Worm (Caenorhabditis elegans) whole organism, L4 larva: ENCODE results near the gene rhgf-1.

ENCODE experiments used
- D1046.2 ChIP-seq: fragments of 200-800 bp; sonication (Bioruptor generic); IDR thresholded peaks from 2 replicates; pipeline ENCODE4 v1.3.6; 2022; ENCODE audit warnings: missing genetic modification characterization, missing compliant biosample characterization
- F49E8.2 ChIP-seq: sonication (generic microtip); optimal IDR thresholded peaks from 2 replicates; lab custom pipeline; 2016; ENCODE audit warnings: missing compliant biosample characterization, mild to moderate bottlenecking, missing genetic modification characterization, borderline replicate concordance
- R02D3.7 ChIP-seq: fragments of 150-350 bp; sonication (generic microtip); optimal IDR thresholded peaks from 3 replicates; lab custom pipeline; 2014; ENCODE audit warnings: missing biosample characterization, missing genetic modification characterization
- Y48G9A.11 ChIP-seq: fragments of 200-800 bp; sonication (Bioruptor generic); IDR thresholded peaks from 2 replicates; pipeline ENCODE4 v1.3.6; 2022; ENCODE audit warnings: missing genetic modification reagents, missing genetic modification characterization, missing compliant biosample characterization
- aha-1 ChIP-seq: fragments of 150-350 bp; peaks from one replicate; lab custom pipeline; 2014; ENCODE audit warnings: missing biosample characterization, missing genetic modification characterization
- ama-1 ChIP-seq: fragments of 150-350 bp; optimal IDR thresholded peaks from 2 replicates; lab custom pipeline; 2014; ENCODE audit warnings: inconsistent platforms, mixed read lengths
- ceh-82 ChIP-seq: sonication (generic microtip); optimal IDR thresholded peaks from 2 replicates; lab custom pipeline; 2017; ENCODE audit warnings: missing biosample characterization, missing genetic modification characterization
- cey-2 ChIP-seq: sonication (generic microtip); optimal IDR thresholded peaks from 3 replicates; lab custom pipeline; 2017; ENCODE audit warnings: missing genetic modification characterization, mild to moderate bottlenecking, missing compliant biosample characterization, antibody characterized with exemption, borderline replicate concordance; ENCODE audit not compliant: insufficient read depth
- ctbp-1 ChIP-seq: fragments of 200-800 bp; sonication (Bioruptor generic); IDR thresholded peaks from 2 replicates; pipeline ENCODE4 v1.3.6; 2022; ENCODE audit warnings: missing genetic modification reagents, missing genetic modification characterization, missing compliant biosample characterization
- daf-8 ChIP-seq: fragments of 200-800 bp; sonication (Bioruptor generic); IDR thresholded peaks from 2 replicates; pipeline ENCODE4 v1.3.6; 2022; ENCODE audit warnings: missing genetic modification characterization, missing compliant biosample characterization
- dmd-6 ChIP-seq: fragments of 200-800 bp; sonication (Bioruptor generic); IDR thresholded peaks from 2 replicates; pipeline ENCODE4 v1.3.6; 2022; ENCODE audit warnings: missing genetic modification reagents, missing genetic modification characterization, missing compliant biosample characterization
- dmd-8 ChIP-seq: fragments of 200-800 bp; sonication (Bioruptor generic); IDR thresholded peaks from 2 replicates; pipeline ENCODE4 v1.3.6; 2022; ENCODE audit warnings: missing genetic modification characterization, missing compliant biosample characterization
- dmd-9 ChIP-seq: fragments of 200-800 bp; sonication (Bioruptor generic); IDR thresholded peaks from 2 replicates; pipeline ENCODE4 v1.3.6; 2022; ENCODE audit warnings: missing genetic modification reagents, missing genetic modification characterization, missing compliant biosample characterization
- dve-1 ChIP-seq: sonication (generic microtip); optimal IDR thresholded peaks from 2 replicates; lab custom pipeline; 2017; ENCODE audit warnings: antibody characterized with exemption, mild to moderate bottlenecking, missing genetic modification characterization, missing compliant biosample characterization; ENCODE audit not compliant: insufficient read depth
- egl-43 ChIP-seq: fragments of 200-800 bp; sonication (Bioruptor generic); IDR thresholded peaks from 2 replicates; pipeline ENCODE4 v1.3.6; 2022; ENCODE audit warnings: missing genetic modification reagents, missing genetic modification characterization, missing compliant biosample characterization
- hif-1 ChIP-seq, 2 experiments: sonication (generic microtip); optimal IDR thresholded peaks; 2 replicates each; lab custom pipeline; 2016 to 2017; ENCODE audit warnings: missing compliant biosample characterization in 2 of 2, missing genetic modification characterization in 2 of 2, missing genetic modification reagents in 2 of 2, missing genotype in 2 of 2, mild to moderate bottlenecking in 1 of 2
- hlh-11 ChIP-seq: fragments of 200-800 bp; sonication (Bioruptor generic); optimal IDR thresholded peaks from 2 replicates; lab custom pipeline; 2018; ENCODE audit warnings: mild to moderate bottlenecking, missing genetic modification characterization, missing compliant biosample characterization
- hlh-30 ChIP-seq: sonication (generic microtip); optimal IDR thresholded peaks from 2 replicates; lab custom pipeline; 2017; ENCODE audit warnings: antibody characterized with exemption, mild to moderate bottlenecking, missing genetic modification characterization, missing compliant biosample characterization; ENCODE audit not compliant: insufficient read depth
- lim-7 ChIP-seq: fragments of 200-800 bp; sonication (Bioruptor generic); IDR thresholded peaks from 2 replicates; pipeline ENCODE4 v1.3.6; 2022; ENCODE audit warnings: missing genetic modification characterization, missing compliant biosample characterization
- lin-1 ChIP-seq: fragments of 200-800 bp; sonication (Bioruptor generic); IDR thresholded peaks from 2 replicates; pipeline ENCODE4 v1.3.6; 2022; ENCODE audit warnings: missing genetic modification reagents, missing genetic modification characterization, missing compliant biosample characterization
- lin-13 ChIP-seq: fragments of 150-350 bp; optimal IDR thresholded peaks from 2 replicates; lab custom pipeline; 2014; ENCODE audit warnings: missing biosample characterization, missing genetic modification reagents, missing genetic modification characterization
- lin-15B ChIP-seq: fragments of 150-350 bp; sonication (generic microtip); optimal IDR thresholded peaks from 3 replicates; lab custom pipeline; 2014; ENCODE audit warnings: missing biosample characterization, missing genetic modification characterization
- lin-38 ChIP-seq: fragments of 200-800 bp; sonication (Bioruptor generic); IDR thresholded peaks from 2 replicates; pipeline ENCODE4 v1.3.6; 2022; ENCODE audit warnings: missing genetic modification reagents, missing genetic modification characterization, missing compliant biosample characterization
- lsy-2 ChIP-seq, 2 experiments: fragments of 150-350 bp in 1 of 2; sonication (generic microtip) in 1 of 2; optimal IDR thresholded peaks; 2 replicates each; lab custom pipeline; 2014 to 2017; ENCODE audit warnings: missing biosample characterization in 2 of 2, missing genetic modification characterization in 2 of 2
- madf-9 ChIP-seq: fragments of 200-800 bp; sonication (Bioruptor generic); conservative IDR thresholded peaks from 2 replicates; pipeline ENCODE4 v1.3.6; 2022; ENCODE audit warnings: missing genetic modification reagents, missing genetic modification characterization, missing compliant biosample characterization
- mdl-1 ChIP-seq, 2 experiments: fragments of 150-350 bp in 1 of 2; sonication (generic microtip) in 1 of 2; optimal IDR thresholded peaks; 2 replicates each; lab custom pipeline; 2014 to 2017; ENCODE audit warnings: missing biosample characterization in 2 of 2, missing genetic modification characterization in 2 of 2
- mdt-29 ChIP-seq: fragments of 200-800 bp; sonication (Bioruptor generic); IDR thresholded peaks from 2 replicates; pipeline ENCODE4 v1.3.6; 2022; ENCODE audit warnings: missing genetic modification reagents, missing genetic modification characterization, missing compliant biosample characterization
- mep-1 ChIP-seq: fragments of 150-350 bp; sonication (generic microtip); optimal IDR thresholded peaks from 3 replicates; lab custom pipeline; 2014; ENCODE audit warnings: missing biosample characterization, missing genetic modification characterization
- nhr-102 ChIP-seq: sonication (generic microtip); optimal IDR thresholded peaks from 2 replicates; lab custom pipeline; 2016; ENCODE audit warnings: mild to moderate bottlenecking, missing genetic modification characterization, moderate library complexity, missing compliant biosample characterization
- nhr-11 ChIP-seq: fragments of 150-350 bp; optimal IDR thresholded peaks from 2 replicates; lab custom pipeline; 2014; ENCODE audit warnings: missing biosample characterization, missing genetic modification characterization
- nhr-25 ChIP-seq: sonication (generic microtip); optimal IDR thresholded peaks from 2 replicates; lab custom pipeline; 2017; ENCODE audit warnings: missing genetic modification characterization, mild to moderate bottlenecking, missing compliant biosample characterization, antibody characterized with exemption, moderate library complexity, borderline replicate concordance; ENCODE audit not compliant: insufficient read depth
- nhr-28 ChIP-seq: fragments of 150-350 bp; optimal IDR thresholded peaks from 2 replicates; lab custom pipeline; 2014; ENCODE audit warnings: missing biosample characterization, missing genetic modification characterization
- nhr-48 ChIP-seq: sonication (generic microtip); optimal IDR thresholded peaks from 2 replicates; lab custom pipeline; 2016; ENCODE audit warnings: mild to moderate bottlenecking, missing genetic modification characterization, missing compliant biosample characterization
- nhr-76 ChIP-seq: fragments of 150-350 bp; optimal IDR thresholded peaks from 2 replicates; lab custom pipeline; 2014; ENCODE audit warnings: missing biosample characterization, missing genetic modification characterization
- nhr-77 ChIP-seq: fragments of 150-350 bp; optimal IDR thresholded peaks from 2 replicates; lab custom pipeline; 2014; ENCODE audit warnings: missing biosample characterization, missing genetic modification characterization
- pha-4 ChIP-seq, 2 experiments: fragments of 150-350 bp in 1 of 2; fragments of 200-800 bp in 1 of 2; sonication (Bioruptor generic) in 1 of 2; IDR thresholded peaks in 1 of 2; optimal IDR thresholded peaks in 1 of 2; 2 replicates each; pipeline versions ENCODE4 v1.3.6 to Lab custom; 2014 to 2022; ENCODE audit warnings: missing genetic modification characterization in 2 of 2, missing genetic modification reagents in 2 of 2, missing biosample characterization in 1 of 2, missing compliant biosample characterization in 1 of 2
- tra-1 ChIP-seq: fragments of 200-800 bp; sonication (Bioruptor generic); IDR thresholded peaks from 2 replicates; pipeline ENCODE4 v1.3.6; 2022; ENCODE audit warnings: missing genetic modification reagents, missing genetic modification characterization, missing compliant biosample characterization
- unc-130 ChIP-seq: sonication (generic microtip); optimal IDR thresholded peaks from 2 replicates; lab custom pipeline; 2016; ENCODE audit warnings: missing genetic modification reagents, missing genetic modification characterization, missing compliant biosample characterization
- unc-62 ChIP-seq, 3 experiments: fragments of 150-350 bp in 1 of 3; sonication (generic microtip); optimal IDR thresholded peaks in 2 of 3; peaks in 1 of 3; 1 replicate in 1 of 3; 2 replicates in 2 of 3; lab custom pipeline; 2014 to 2017; ENCODE audit warnings: missing biosample characterization in 3 of 3, missing genetic modification characterization in 3 of 3, missing genetic modification reagents in 3 of 3, missing genotype in 1 of 3
- zag-1 ChIP-seq: fragments of 150-350 bp; optimal IDR thresholded peaks from 2 replicates; lab custom pipeline; 2014; ENCODE audit warnings: missing biosample characterization, missing genetic modification characterization
- zip-11 ChIP-seq: fragments of 200-800 bp; sonication (Bioruptor generic); IDR thresholded peaks from 2 replicates; pipeline ENCODE4 v1.3.6; 2022; ENCODE audit warnings: missing genetic modification characterization, missing compliant biosample characterization
- ztf-7 ChIP-seq: fragments of 150-350 bp; optimal IDR thresholded peaks from 2 replicates; lab custom pipeline; 2014; ENCODE audit warnings: missing biosample characterization, missing genetic modification characterization

rhgf-1 gene

ce11 chrX:10691643-10692042, 20.0 kb downstream of the rhgf-1 start, which contains the start of gene yap-1:
TSS of gene yap-1 (plus strand) at chrX:10691943.
- TF ChIP-seq F49E8.2 (no peak), zip-11 (no peak), unc-62 (GFP tag; optimal IDR thresholded peaks at IDR 0.05 in 1 of 2; lab: Kevin White, UChicago) (peak in 1 of 2 experiments; percentile 43), unc-62 (tag; optimal IDR thresholded peaks at IDR 0.05; lab: Kevin White, UChicago) (no peak)

DNA sequence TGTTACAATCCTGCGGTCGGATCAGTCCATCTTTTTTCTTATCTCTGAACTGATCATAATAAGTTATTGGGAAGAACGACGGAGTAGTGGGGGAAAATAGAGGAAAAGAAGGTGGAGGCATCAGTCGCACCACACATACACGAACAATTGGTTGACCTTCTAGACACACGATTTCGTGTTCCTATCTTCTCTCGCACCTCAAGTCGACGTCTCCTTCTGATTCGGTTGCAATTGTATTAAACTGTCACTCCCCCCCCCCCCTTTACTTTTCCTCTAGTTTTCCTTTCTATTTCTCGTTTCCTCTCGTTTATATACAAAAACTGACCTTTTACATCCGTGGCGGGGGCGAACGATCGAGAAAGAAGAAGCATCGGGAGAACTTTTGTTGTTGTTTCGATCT, 20.4 kb downstream of the rhgf-1 start:
- TF ChIP-seq ctbp-1, result no peak
- peak in 1 of 2 experiments; percentile 2 for TF ChIP-seq hif-1 (tag; optimal IDR thresholded peaks at IDR 0.05; lab: Kevin White, UChicago)
- no peak for TF ChIP-seq unc-130 (GFP tag; lab: Kevin White, UChicago)
- no peak for TF ChIP-seq lin-15B (tag; lab: Kevin White, UChicago)
- no peak for TF ChIP-seq lin-38 (GFP tag; lab: Robert Waterston, UW)
- no peak for TF ChIP-seq daf-8
- TF ChIP-seq nhr-28 (tag; lab: Kevin White, UChicago), result peak; percentile 74
- no peak for TF ChIP-seq pha-4 (GFP tag; IDR thresholded peaks at IDR 0.05; lab: Robert Waterston, UW)
- no peak for TF ChIP-seq pha-4 (tag; optimal IDR thresholded peaks at IDR 0.05; lab: Kevin White, UChicago)
- TF ChIP-seq dmd-9, result no peak
- TF ChIP-seq dmd-8 (GFP tag; lab: Robert Waterston, UW), result no peak
- TF ChIP-seq cey-2 (tag; lab: Kevin White, UChicago), result no peak
- TF ChIP-seq mdt-29, result no peak
- TF ChIP-seq ama-1 (lab: Kevin White, UChicago), result peak; percentile 11
- TF ChIP-seq Y48G9A.11 (GFP tag; lab: Robert Waterston, UW), result no peak
- peak; percentile 44 for TF ChIP-seq hlh-11 (tag; lab: Kevin White, UChicago)
- peak; percentile 25 for TF ChIP-seq nhr-25 (tag; lab: Kevin White, UChicago)
- TF ChIP-seq mep-1, result peak; percentile 25
- no peak for TF ChIP-seq lsy-2 (tag; optimal IDR thresholded peaks at IDR 0.05; lab: Kevin White, UChicago)
- TF ChIP-seq aha-1, result peak; percentile 84
- no peak for TF ChIP-seq nhr-102 (tag; lab: Kevin White, UChicago)

DNA sequence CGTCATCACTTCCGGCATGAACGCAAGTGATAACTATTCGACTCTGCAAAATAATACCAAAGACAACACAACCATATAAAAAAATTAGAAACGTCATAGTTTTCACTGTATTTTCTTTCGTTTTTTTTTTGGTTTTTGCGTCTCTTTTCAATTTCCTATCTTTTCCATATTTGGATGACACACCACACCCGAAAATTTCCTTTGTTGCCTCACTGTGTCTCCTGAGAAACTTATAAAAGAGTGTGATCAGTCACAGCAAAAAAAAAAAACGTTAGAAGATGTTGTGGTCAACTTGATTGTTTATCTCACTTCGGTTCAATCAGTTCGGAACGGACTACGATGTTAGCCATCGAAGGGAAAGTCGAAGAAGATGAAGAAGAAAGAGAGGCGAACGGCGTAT, 21.9 kb downstream of the rhgf-1 start:
- TF ChIP-seq ceh-82 (tag; lab: Kevin White, UChicago), result no peak
- no peak for TF ChIP-seq ztf-7
- TF ChIP-seq dve-1 (tag; lab: Kevin White, UChicago), result peak; percentile 59
- peak; percentile 34 for TF ChIP-seq aha-1
- TF ChIP-seq hlh-30, result peak; percentile 56
- TF ChIP-seq nhr-77 (tag; lab: Kevin White, UChicago), result no peak
- TF ChIP-seq lsy-2 (tag; optimal IDR thresholded peaks at IDR 0.05; lab: Kevin White, UChicago), result peak in 1 of 2 experiments; percentile 31
- peak; percentile 6 for TF ChIP-seq nhr-48 (tag; lab: Kevin White, UChicago)
- peak; percentile 3 for TF ChIP-seq cey-2 (tag; lab: Kevin White, UChicago)
- peak; percentile 47; the same call in 1 of the 2 replicates for TF ChIP-seq dmd-6
- peak; percentile 76 for TF ChIP-seq nhr-28 (tag; lab: Kevin White, UChicago)
- TF ChIP-seq hlh-11 (tag; lab: Kevin White, UChicago), result peak; percentile 61

- TF ChIP-seq ama-1 (lab: Kevin White, UChicago) (peak; percentile 70), nhr-11 (tag; lab: Kevin White, UChicago) (no peak), lim-7 (GFP tag; lab: Robert Waterston, UW) (no peak), lsy-2 (tag; optimal IDR thresholded peaks at IDR 0.05; lab: Kevin White, UChicago) (peak in 1 of 2 experiments; percentile 71), lin-13 (GFP tag; lab: Kevin White, UChicago) (no peak), nhr-28 (tag; lab: Kevin White, UChicago) (peak; percentile 23), egl-43 (GFP tag; lab: Robert Waterston, UW) (no peak), tra-1 (GFP tag; lab: Robert Waterston, UW) (peak; percentile 49; the same call in 1 of the 2 replicates), cey-2 (tag; lab: Kevin White, UChicago) (peak; percentile 1), nhr-76 (tag; lab: Kevin White, UChicago) (no peak), dmd-6 (peak; percentile 31; the same call in 1 of the 2 replicates), mdl-1 (tag; optimal IDR thresholded peaks at IDR 0.05; lab: Kevin White, UChicago) (peak in 1 of 2 experiments; percentile 56), hlh-30 (peak; percentile 94), lin-1 (GFP tag; lab: Robert Waterston, UW) (no peak), madf-9 (GFP tag; lab: Robert Waterston, UW) (no peak), nhr-48 (tag; lab: Kevin White, UChicago) (peak; percentile 11), R02D3.7 (no peak), zag-1 (tag; lab: Kevin White, UChicago) (no peak), D1046.2 (GFP tag; lab: Robert Waterston, UW) (no peak), hlh-11 (tag; lab: Kevin White, UChicago) (peak; percentile 68), dve-1 (tag; lab: Kevin White, UChicago) (peak; percentile 31), nhr-77 (tag; lab: Kevin White, UChicago) (peak; percentile 64)
Observed at ce11 chrX:10688311-10688710, 23.4 kb downstream of the rhgf-1 start.
